Worm (Caenorhabditis elegans): ENCODE data around the gene F22E5.20.
"Not testable (repeated sequence)": the region's sequence is repeated elsewhere in the genome, so short reads cannot be mapped to it uniquely, and the experiment has no call there.

Gene F22E5.20

DNA sequence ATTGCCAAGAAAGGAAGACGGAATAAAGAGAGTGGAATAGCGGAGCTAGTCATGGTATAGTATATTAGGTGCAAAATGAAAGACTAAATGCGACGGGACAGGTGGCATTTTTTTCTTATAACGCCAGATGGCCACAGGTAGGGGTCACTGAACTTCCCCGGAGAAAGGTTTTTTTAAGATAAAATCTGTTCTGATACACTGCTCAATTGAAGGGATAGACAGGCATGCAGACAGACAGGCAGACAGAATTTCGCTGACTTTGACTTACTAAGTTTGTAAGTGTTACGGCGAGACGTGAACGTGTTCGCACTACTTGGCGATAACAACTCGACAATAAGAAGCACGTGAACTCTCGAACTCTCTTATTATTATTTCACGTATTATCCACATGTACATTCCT lies at the start of gene F22E5.20, which contains the start of gene F22E5.1:
F22E5.20 (minus strand) TSS at position 101 of the 400 bp plus-strand sequence.
F22E5.1 (plus strand) TSS at position 242 of the 400 bp plus-strand sequence.
- TF ChIP-seq ceh-22, ceh-14, rnt-1 (tag; optimal IDR thresholded peaks at IDR 0.05): not testable (repeated sequence)

DNA sequence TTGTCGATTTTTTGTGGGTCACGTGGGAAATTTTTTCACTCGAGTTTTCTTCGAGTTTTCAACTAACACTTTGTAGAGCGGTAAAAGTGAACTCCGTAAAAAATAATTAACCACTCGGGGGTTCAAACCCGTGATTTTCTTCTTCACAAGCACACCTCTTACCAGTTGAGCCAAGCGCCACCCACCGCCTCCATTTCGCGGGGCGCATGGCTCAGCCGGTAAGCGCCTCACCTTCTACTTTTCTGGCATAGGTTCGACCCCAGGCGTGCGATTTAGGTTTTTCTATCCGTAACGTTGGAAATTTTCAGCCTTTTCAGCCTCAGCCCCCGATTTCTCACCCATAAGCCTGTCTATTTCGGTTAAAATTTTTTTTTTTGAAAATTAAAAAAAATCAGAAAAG lies 48.6 kb upstream of the F22E5.20 start:
- no peak for TF ChIP-seq pqm-1 (tag; optimal IDR thresholded peaks at IDR 0.05)
- no peak for TF ChIP-seq mec-3 (tag; optimal IDR thresholded peaks at IDR 0.05; ENCODE audit: borderline replicate concordance)
- TF ChIP-seq ceh-31 (tag; optimal IDR thresholded peaks at IDR 0.05), result no peak
- TF ChIP-seq unc-86 (tag; optimal IDR thresholded peaks at IDR 0.05), result no peak
- TF ChIP-seq lin-11 (tag; optimal IDR thresholded peaks at IDR 0.05), result no peak
- TF ChIP-seq pha-2 (tag; optimal IDR thresholded peaks at IDR 0.05), result no peak
- TF ChIP-seq hlh-13 (GFP tag; optimal IDR thresholded peaks at IDR 0.05), result no peak
- no peak for TF ChIP-seq hlh-30 (tag; optimal IDR thresholded peaks at IDR 0.05; ENCODE audit: insufficient read depth)
- TF ChIP-seq K09A11.1 (tag; optimal IDR thresholded peaks at IDR 0.05; ENCODE audit: insufficient read depth), result no peak

DNA sequence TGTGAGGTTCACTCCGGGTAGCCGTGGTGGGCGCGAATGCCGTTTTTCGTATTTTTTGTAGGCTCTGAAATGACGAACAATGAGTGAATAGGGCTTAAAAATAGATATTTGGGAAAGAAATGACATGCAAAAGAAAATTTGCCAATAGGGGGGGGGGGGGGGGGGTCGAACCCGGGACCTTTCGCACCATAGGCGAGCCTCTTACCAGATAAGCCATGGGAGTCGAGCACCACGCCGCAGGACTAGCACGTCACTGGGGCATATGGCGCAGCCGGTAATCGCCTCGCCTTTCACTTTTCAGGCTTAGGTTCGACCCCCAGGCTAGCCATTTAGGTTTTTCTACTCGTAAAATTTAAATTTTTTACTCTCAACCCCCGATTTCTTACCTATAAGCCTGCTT lies 45.8 kb upstream of the F22E5.20 start:
- no peak for TF ChIP-seq eyg-1 (tag; optimal IDR thresholded peaks at IDR 0.05)
- TF ChIP-seq pha-4 (tag; optimal IDR thresholded peaks at IDR 0.05), result no peak
- TF ChIP-seq fkh-10 (GFP tag; optimal IDR thresholded peaks at IDR 0.05), result no peak
- TF ChIP-seq unc-55 (GFP tag; optimal IDR thresholded peaks at IDR 0.05), result no peak
- no peak for TF ChIP-seq K02D7.2 (tag; optimal IDR thresholded peaks at IDR 0.05)
- TF ChIP-seq ceh-14 (tag; optimal IDR thresholded peaks at IDR 0.05), result no peak
- no peak for TF ChIP-seq hlh-15 (tag; optimal IDR thresholded peaks at IDR 0.05)

ce11 chrII:2717335-2717734 lies 43.9 kb upstream of the F22E5.20 start, which contains the start of gene T05A8.3:
T05A8.3 (minus strand) TSS chrII:2717435.
- TF ChIP-seq sdc-2 (tag; optimal IDR thresholded peaks at IDR 0.05) (no peak), ceh-48 (tag; optimal IDR thresholded peaks at IDR 0.05) (no peak), hlh-6 (tag; optimal IDR thresholded peaks at IDR 0.05) (no peak), unc-86 (tag; optimal IDR thresholded peaks at IDR 0.05) (no peak), dmd-4 (tag; optimal IDR thresholded peaks at IDR 0.05; ENCODE audit: borderline replicate concordance) (no peak), sox-2 (GFP tag; IDR thresholded peaks at IDR 0.05) (no peak), tbx-7 (tag; optimal IDR thresholded peaks at IDR 0.05) (no peak), tbx-2 (tag; optimal IDR thresholded peaks at IDR 0.05) (no peak), fkh-10 (GFP tag; optimal IDR thresholded peaks at IDR 0.05) (no peak), sox-4 (tag; optimal IDR thresholded peaks at IDR 0.05) (no peak), elt-2 (tag; optimal IDR thresholded peaks at IDR 0.05) (no peak), rnt-1 (tag; optimal IDR thresholded peaks at IDR 0.05) (no peak), ceh-19 (GFP tag; optimal IDR thresholded peaks at IDR 0.05) (no peak), ttx-3 (tag; optimal IDR thresholded peaks at IDR 0.05) (no peak), pat-9 (tag; optimal IDR thresholded peaks at IDR 0.05) (no peak), ama-1 (optimal IDR thresholded peaks at IDR 0.05) (no peak), hlh-8 (tag; optimal IDR thresholded peaks at IDR 0.05) (no peak)

DNA sequence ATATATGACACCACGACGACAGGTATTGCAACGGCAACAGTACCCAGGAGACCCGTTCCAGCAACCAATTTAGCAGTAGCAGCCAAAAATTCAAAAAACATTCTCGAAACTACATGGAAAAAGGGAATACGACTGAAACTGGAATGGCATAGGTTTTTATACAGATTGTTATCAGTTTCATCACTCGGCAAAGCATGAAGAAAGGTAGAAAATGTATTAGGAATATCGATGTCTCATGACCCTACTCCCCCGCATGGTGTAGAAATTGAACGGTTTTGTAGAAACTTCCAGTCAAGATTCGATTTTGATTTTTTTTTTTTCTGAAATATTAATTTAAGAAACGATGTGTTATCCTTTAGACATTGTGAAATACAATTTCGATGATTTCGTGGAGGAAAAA lies 37.5 kb upstream of the F22E5.20 start, which contains the start of gene T05A8.2:
T05A8.2 (minus strand) TSS at position 101 of the 400 bp plus-strand sequence.
- no peak for TF ChIP-seq che-1 (tag; optimal IDR thresholded peaks at IDR 0.05)
- no peak for TF ChIP-seq pqm-1 (tag; optimal IDR thresholded peaks at IDR 0.05)
- no peak for TF ChIP-seq ceh-24 (tag; optimal IDR thresholded peaks at IDR 0.05)
- TF ChIP-seq madf-2 (tag; optimal IDR thresholded peaks at IDR 0.05), result no peak
- no peak for TF ChIP-seq ref-2 (tag; optimal IDR thresholded peaks at IDR 0.05)
- no peak for TF ChIP-seq unc-3 (GFP tag; conservative IDR thresholded peaks at IDR 0.05)
- no peak for TF ChIP-seq unc-3 (tag; optimal IDR thresholded peaks at IDR 0.05)
- no peak for TF ChIP-seq ceh-48 (tag; optimal IDR thresholded peaks at IDR 0.05)
- TF ChIP-seq ceh-6 (GFP tag; optimal IDR thresholded peaks at IDR 0.05), result no peak

All from whole organism, late embryonic.